1 worm cellular context compared by ENCODE assay signal in genomic region chrX:8719888-8720287, ce11.
A peak's percentile ranks its signal among the peaks of the same experiment; 100 is the strongest.
TF ChIP-seq lines count a peak whose summit lies in the region.

No protein-coding gene starts in this region.

TF ChIP-seq in whole organism, L4 larva, 104 proteins besides CTCF, POLR2A, EP300 and RAD21 (continued from another document):
- TF ChIP-seq unc-62 (GFP tag; optimal IDR thresholded peaks at IDR 0.05 in 1 of 2; lab: Kevin White, UChicago) (peak in 1 of 2 experiments; percentile 35), unc-62 (tag; optimal IDR thresholded peaks at IDR 0.05; lab: Kevin White, UChicago) (no peak), F37D6.2 (tag; optimal IDR thresholded peaks at IDR 0.05; lab: Kevin White, UChicago) (no peak), mep-1 (tag; optimal IDR thresholded peaks at IDR 0.05; lab: Kevin White, UChicago) (peak; percentile 25), mxl-2 (GFP tag; conservative IDR thresholded peaks at IDR 0.05; lab: Robert Waterston, UW) (no peak), skn-1 (tag; optimal IDR thresholded peaks at IDR 0.05; lab: Kevin White, UChicago) (no peak), zip-11 (GFP tag; IDR thresholded peaks at IDR 0.05; lab: Robert Waterston, UW) (no peak), ceh-44 (GFP tag; IDR thresholded peaks at IDR 0.05; lab: Robert Waterston, UW) (no peak), F44E2.7 (GFP tag; IDR thresholded peaks at IDR 0.05; lab: Robert Waterston, UW) (no peak), ZK546.5 (tag; optimal IDR thresholded peaks at IDR 0.05; lab: Kevin White, UChicago) (no peak), daf-16 (GFP tag; optimal IDR thresholded peaks at IDR 0.05; lab: Kevin White, UChicago) (no peak), daf-16 (tag; optimal IDR thresholded peaks at IDR 0.05; lab: Kevin White, UChicago) (peak; percentile 88)
